Worm (Caenorhabditis elegans): Measurements from ENCODE around the gene C06B3.6.

Gene C06B3.6

ce11 chrV:13858906-13859305 is 49.9 kb downstream of the C06B3.6 start, which contains the start of gene srx-135:
srx-135 (plus strand) TSS chrV:13859206.
- TF ChIP-seq elt-1 (tag; optimal IDR thresholded peaks at IDR 0.05; ENCODE audit: borderline replicate concordance, insufficient read depth) (no peak), elt-3 (tag; optimal IDR thresholded peaks at IDR 0.05) (no peak), lin-13 (tag; optimal IDR thresholded peaks at IDR 0.05) (no peak), mab-5 (tag; optimal IDR thresholded peaks at IDR 0.05) (no peak), unc-39 (tag; optimal IDR thresholded peaks at IDR 0.05) (no peak), blmp-1 (tag; optimal IDR thresholded peaks at IDR 0.05) (no peak), nhr-2 (tag; optimal IDR thresholded peaks at IDR 0.05) (no peak), mls-2 (tag; optimal IDR thresholded peaks at IDR 0.05) (no peak), ceh-43 (GFP tag; optimal IDR thresholded peaks at IDR 0.05) (no peak), ces-1 (GFP tag; optimal IDR thresholded peaks at IDR 0.05) (no peak), cnd-1 (tag; optimal IDR thresholded peaks at IDR 0.05) (no peak), ztf-11 (tag; optimal IDR thresholded peaks at IDR 0.05) (no peak), nhr-237 (tag; optimal IDR thresholded peaks at IDR 0.05) (no peak)

Measured in whole organism, mixed stage, embryonic.